Worm (Caenorhabditis elegans): ENCODE data around the gene F09E5.14.

The F09E5.14 gene

ce11 chrII:5344775-5345174 lies at the start of gene F09E5.14:
Gene F09E5.14 (minus strand): TSS chrII:5344875.
- TF ChIP-seq isw-1 (GFP tag; IDR thresholded peaks at IDR 0.05) (no peak), tlp-1 (tag; optimal IDR thresholded peaks at IDR 0.05) (no peak), nhr-76 (tag; optimal IDR thresholded peaks at IDR 0.05) (no peak), sup-37 (GFP tag; optimal IDR thresholded peaks at IDR 0.05) (no peak), nhr-77 (tag; optimal IDR thresholded peaks at IDR 0.05) (no peak), efl-1 (optimal IDR thresholded peaks at IDR 0.05) (no peak), efl-1 (GFP tag; optimal IDR thresholded peaks at IDR 0.05 in 1 of 2) (no peak), vab-15 (tag; optimal IDR thresholded peaks at IDR 0.05) (no peak), jun-1 (tag; optimal IDR thresholded peaks at IDR 0.05) (no peak), ztf-11 (tag; optimal IDR thresholded peaks at IDR 0.05) (no peak), nhr-20 (tag; optimal IDR thresholded peaks at IDR 0.05) (no peak), lin-13 (GFP tag; optimal IDR thresholded peaks at IDR 0.05) (no peak), nhr-28 (tag; optimal IDR thresholded peaks at IDR 0.05) (no peak), hlh-17 (GFP tag; optimal IDR thresholded peaks at IDR 0.05; ENCODE audit: borderline replicate concordance) (no peak)

ce11 chrII:5393090-5393489 lies 48.4 kb upstream of the F09E5.14 start, which contains the start of gene brap-2:
Gene brap-2 (minus strand): TSS chrII:5393190.
- TF ChIP-seq pag-3 (tag; optimal IDR thresholded peaks at IDR 0.05; ENCODE audit: borderline replicate concordance, insufficient read depth) (no peak), grh-1 (GFP tag; IDR thresholded peaks at IDR 0.05) (no peak), nhr-28 (tag; optimal IDR thresholded peaks at IDR 0.05) (no peak), aha-1 (tag; optimal IDR thresholded peaks at IDR 0.05) (no peak), jun-1 (tag; optimal IDR thresholded peaks at IDR 0.05) (no peak), irx-1 (tag; optimal IDR thresholded peaks at IDR 0.05) (no peak), xbp-1 (tag; optimal IDR thresholded peaks at IDR 0.05) (no peak), snpc-4 (tag; optimal IDR thresholded peaks at IDR 0.05) (no peak)

ce11 chrII:5391447-5391846 lies 46.8 kb upstream of the F09E5.14 start:
- no peak for TF ChIP-seq ces-1 (GFP tag; optimal IDR thresholded peaks at IDR 0.05)
- TF ChIP-seq lin-35 (GFP tag; optimal IDR thresholded peaks at IDR 0.05) = peak in 1 of 2 experiments; percentile 3
- TF ChIP-seq dpl-1 (GFP tag; optimal IDR thresholded peaks at IDR 0.05) = peak in 2 of 3 experiments; percentile 13 to 48
- no peak for TF ChIP-seq snu-23 (GFP tag; optimal IDR thresholded peaks at IDR 0.05)
- TF ChIP-seq efl-1 (optimal IDR thresholded peaks at IDR 0.05) = peak; percentile 28 to 45
- peak; percentile 46 to 89 for TF ChIP-seq efl-1 (GFP tag; optimal IDR thresholded peaks at IDR 0.05 in 1 of 2)
- no peak for TF ChIP-seq ceh-90 (tag; optimal IDR thresholded peaks at IDR 0.05)

ce11 chrII:5389831-5390323 lies 45.2 kb upstream of the F09E5.14 start, which contains the start of gene ndx-6:
Gene ndx-6 (minus strand): TSS chrII:5389881.
- TF ChIP-seq snpc-4 (tag; optimal IDR thresholded peaks at IDR 0.05) (peak; percentile 78), lin-13 (GFP tag; optimal IDR thresholded peaks at IDR 0.05) (peak; percentile 77), C34B4.2 (tag; optimal IDR thresholded peaks at IDR 0.05) (no peak), unc-86 (tag; optimal IDR thresholded peaks at IDR 0.05) (peak; percentile 76), unc-30 (tag; optimal IDR thresholded peaks at IDR 0.05) (no peak), Y116A8C.19 (tag; optimal IDR thresholded peaks at IDR 0.05; ENCODE audit: borderline replicate concordance) (no peak), tbx-2 (tag; optimal IDR thresholded peaks at IDR 0.05) (peak; percentile 83), nhr-28 (tag; optimal IDR thresholded peaks at IDR 0.05) (no peak), ceh-88 (GFP tag; IDR thresholded peaks at IDR 0.05) (no peak), fkh-4 (tag; optimal IDR thresholded peaks at IDR 0.05; ENCODE audit: borderline replicate concordance) (no peak), lin-39 (tag; optimal IDR thresholded peaks at IDR 0.05) (peak; percentile 65), mab-9 (GFP tag; IDR thresholded peaks at IDR 0.05) (peak; percentile 39; the same call in 1 of the 2 replicates), vab-15 (tag; optimal IDR thresholded peaks at IDR 0.05) (no peak), fos-1 (tag; optimal IDR thresholded peaks at IDR 0.05) (peak; percentile 76), nhr-11 (tag; optimal IDR thresholded peaks at IDR 0.05) (peak; percentile 64), xbp-1 (tag; optimal IDR thresholded peaks at IDR 0.05) (peak; percentile 88), egl-27 (tag; optimal IDR thresholded peaks at IDR 0.05) (no peak), ceh-63 (GFP tag; optimal IDR thresholded peaks at IDR 0.05) (no peak), nhr-71 (tag; optimal IDR thresholded peaks at IDR 0.05) (peak; percentile 90), tlp-1 (tag; optimal IDR thresholded peaks at IDR 0.05) (no peak), dpl-1 (GFP tag; optimal IDR thresholded peaks at IDR 0.05) (peak; percentile 99), ama-1 (optimal IDR thresholded peaks at IDR 0.05) (peak; percentile 75), fkh-10 (GFP tag; optimal IDR thresholded peaks at IDR 0.05) (peak; percentile 46), pag-3 (tag; optimal IDR thresholded peaks at IDR 0.05; ENCODE audit: borderline replicate concordance, insufficient read depth) (no peak), mep-1 (tag; optimal IDR thresholded peaks at IDR 0.05) (peak; percentile 92), ces-1 (GFP tag; optimal IDR thresholded peaks at IDR 0.05) (no peak), aha-1 (tag; optimal IDR thresholded peaks at IDR 0.05) (no peak), nhr-19 (GFP tag; conservative IDR thresholded peaks at IDR 0.05) (peak; percentile 87), alr-1 (tag; optimal IDR thresholded peaks at IDR 0.05; ENCODE audit: borderline replicate concordance) (no peak), unc-98 (GFP tag; IDR thresholded peaks at IDR 0.05) (no peak), sox-4 (tag; optimal IDR thresholded peaks at IDR 0.05) (peak; percentile 32)
